Fruit fly (Drosophila melanogaster) whole organism: ENCODE measurements around the gene Ca-beta.

Experiments
- pan ChIP-seq: fragments of >200 bp; optimal IDR thresholded peaks from 2 replicates; lab custom pipeline; 2017
- psq ChIP-seq: fragments of >200 bp; optimal IDR thresholded peaks from 2 replicates; lab custom pipeline; 2017

- TF ChIP-seq pan (lab: Kevin White, UChicago) (peak; percentile 71), psq (lab: Kevin White, UChicago) (no peak)
These were observed 14.3 kb downstream of the Ca-beta start for dm6 chr2L:11189116-11189449.
